Fruit fly (Drosophila melanogaster): ENCODE data around the gene tnc.

The tnc gene

DNA sequence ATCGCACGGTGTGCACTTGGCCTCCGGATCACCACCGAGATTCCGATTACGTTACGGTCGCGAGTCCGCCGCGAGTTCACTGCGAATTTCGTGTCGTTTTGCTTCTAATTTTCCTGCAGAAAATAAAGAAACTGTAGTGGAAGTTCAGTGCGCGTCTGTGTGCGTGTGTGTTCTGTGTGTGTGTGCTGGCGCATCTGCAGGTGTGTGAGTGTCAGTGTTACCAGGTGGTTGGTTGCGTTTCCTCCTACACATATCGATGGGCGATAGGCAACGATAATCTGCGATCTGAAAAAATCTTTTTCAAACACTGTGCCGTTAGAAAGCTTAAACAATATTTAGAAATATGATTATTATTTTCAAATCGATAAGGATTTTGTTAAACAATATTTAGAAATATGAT lies 46.1 kb upstream of the tnc start, which contains the start of gene Osbp (continued):
- TF ChIP-seq ato (GFP tag; IDR thresholded peaks at IDR 0.05; ENCODE audit: partially characterized antibody) (peak; percentile 58; the same call in 1 of the 2 replicates), MESR4 (GFP tag; optimal IDR thresholded peaks at IDR 0.05) (peak; percentile 94), Dp (GFP tag; optimal IDR thresholded peaks at IDR 0.05) (peak; percentile 81), lola (GFP tag; optimal IDR thresholded peaks at IDR 0.05) (no peak), zfh1 (GFP tag; IDR thresholded peaks at IDR 0.05) (0 out of 3 replicates have a peak, but pooled peaks have one; percentile 15), tna (GFP tag; IDR thresholded peaks at IDR 0.05; ENCODE audit: partially characterized antibody) (peak; percentile 63), vnd (GFP tag; IDR thresholded peaks at IDR 0.05; ENCODE audit: partially characterized antibody) (peak; percentile 54; the same call in 2 of the 3 replicates), emc (GFP tag; optimal IDR thresholded peaks at IDR 0.05) (no peak), CG2116 (GFP tag; optimal IDR thresholded peaks at IDR 0.05) (peak; percentile 71), CG32532 (GFP tag; IDR thresholded peaks at IDR 0.05) (no peak), CG13296 (GFP tag; optimal IDR thresholded peaks at IDR 0.05) (peak; percentile 1), nerfin-2 (GFP tag; IDR thresholded peaks at IDR 0.05; ENCODE audit: partially characterized antibody) (peak; percentile 29; the same call in 1 of the 2 replicates), mirr (GFP tag; optimal IDR thresholded peaks at IDR 0.05) (peak; percentile 26), Drgx (GFP tag; IDR thresholded peaks at IDR 0.05) (no peak), CG7963 (GFP tag; IDR thresholded peaks at IDR 0.05; ENCODE audit: partially characterized antibody) (peak; percentile 59; the same call in 1 of the 3 replicates), row (GFP tag; IDR thresholded peaks at IDR 0.05) (peak; percentile 41; the same call in 2 of the 3 replicates), Hand (GFP tag; optimal IDR thresholded peaks at IDR 0.05) (no peak), onecut (GFP tag; IDR thresholded peaks at IDR 0.05) (no peak), HLHmδ (GFP tag; optimal IDR thresholded peaks at IDR 0.05) (peak; percentile 7), nom (GFP tag; optimal IDR thresholded peaks at IDR 0.05) (peak; percentile 50), cg (GFP tag; optimal IDR thresholded peaks at IDR 0.05) (peak; percentile 98), Med (GFP tag) (peak; percentile 84), CG4617 (GFP tag; optimal IDR thresholded peaks at IDR 0.05; ENCODE audit: borderline replicate concordance) (peak; percentile 57), pzg (GFP tag; optimal IDR thresholded peaks at IDR 0.05) (peak; percentile 85), Doc3 (GFP tag; IDR thresholded peaks at IDR 0.05; ENCODE audit: partially characterized antibody) (peak; percentile 46; the same call in 1 of the 3 replicates), knrl (GFP tag; IDR thresholded peaks at IDR 0.05; ENCODE audit: partially characterized antibody) (peak; percentile 55), Dll (GFP tag; IDR thresholded peaks at IDR 0.05; ENCODE audit: partially characterized antibody) (peak; percentile 58; the same call in 2 of the 4 replicates), Max (GFP tag; optimal IDR thresholded peaks at IDR 0.05) (no peak), slbo (GFP tag; IDR thresholded peaks at IDR 0.05) (0 out of 2 replicates have a peak, but pooled peaks have one; percentile 13), CG3847 (GFP tag; IDR thresholded peaks at IDR 0.05) (peak; percentile 39; the same call in 1 of the 2 replicates), inv (GFP tag; IDR thresholded peaks at IDR 0.05; ENCODE audit: partially characterized antibody) (peak; percentile 48; the same call in 1 of the 2 replicates), repo (GFP tag; optimal IDR thresholded peaks at IDR 0.05) (no peak), klu (GFP tag; IDR thresholded peaks at IDR 0.05) (no peak), amos (GFP tag; IDR thresholded peaks at IDR 0.05; ENCODE audit: partially characterized antibody) (peak; percentile 70), CG8089 (GFP tag; optimal IDR thresholded peaks at IDR 0.05) (no peak), zen2 (GFP tag; IDR thresholded peaks at IDR 0.05; ENCODE audit: partially characterized antibody) (peak; percentile 36; the same call in 2 of the 3 replicates), nmo (GFP tag; optimal IDR thresholded peaks at IDR 0.05) (peak; percentile 16), CG14014 (GFP tag; IDR thresholded peaks at IDR 0.05) (peak; percentile 31; the same call in 1 of the 2 replicates), NfI (GFP tag; optimal IDR thresholded peaks at IDR 0.05) (peak; percentile 32), BtbVII (GFP tag; optimal IDR thresholded peaks at IDR 0.05) (no peak), Scr (GFP tag; IDR thresholded peaks at IDR 0.05; ENCODE audit: partially characterized antibody) (peak; percentile 57), CG42726 (GFP tag; IDR thresholded peaks at IDR 0.05; ENCODE audit: partially characterized antibody) (peak; percentile 70), CG17829 (tag; optimal IDR thresholded peaks at IDR 0.05) (peak; percentile 36), Atf-2 (GFP tag; optimal IDR thresholded peaks at IDR 0.05) (no peak), CG14860 (GFP tag; IDR thresholded peaks at IDR 0.05; ENCODE audit: partially characterized antibody) (peak; percentile 57; the same call in 2 of the 3 replicates), Atf3 (GFP tag; optimal IDR thresholded peaks at IDR 0.05) (no peak), aop (GFP tag; IDR thresholded peaks at IDR 0.05) (peak; percentile 59; the same call in 1 of the 2 replicates)
